Fruit fly (Drosophila melanogaster): ENCODE results near the gene CG4000.
A peak's percentile ranks its signal among the peaks of the same experiment; 100 is the strongest.

CG4000 gene

DNA sequence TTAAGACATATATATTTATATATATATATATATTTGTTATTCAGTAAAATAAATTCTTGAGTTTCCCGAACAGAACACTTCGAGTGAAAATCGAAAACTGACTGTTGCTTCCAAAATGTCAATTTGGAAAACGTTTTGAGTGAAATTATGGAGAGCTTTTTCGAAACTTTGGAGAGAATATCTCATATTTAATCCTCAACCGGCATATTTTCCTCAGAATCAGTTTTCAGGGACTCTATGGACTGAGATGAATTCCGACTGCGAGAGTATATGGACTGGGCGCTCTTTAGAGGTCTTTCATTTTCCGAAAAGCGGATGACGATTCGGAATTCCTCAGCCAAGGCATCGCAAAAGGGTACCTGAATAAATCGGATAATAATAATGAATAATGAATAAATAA, 28.5 kb downstream of the CG4000 start, which contains the start of gene GluRIIE:
GluRIIE (minus strand) TSS at position 101 of the 400 bp plus-strand sequence.
- TF ChIP-seq cic (GFP tag; optimal IDR thresholded peaks at IDR 0.05) (no peak), tj (GFP tag; optimal IDR thresholded peaks at IDR 0.05) (no peak), toe (GFP tag; optimal IDR thresholded peaks at IDR 0.05) (no peak), Mnt (GFP tag; optimal IDR thresholded peaks at IDR 0.05) (no peak), CG7101 (tag; optimal IDR thresholded peaks at IDR 0.05) (no peak), Clk (GFP tag; optimal IDR thresholded peaks at IDR 0.05) (no peak), CG33017 (tag; optimal IDR thresholded peaks at IDR 0.05) (no peak), CG11617 (GFP tag; optimal IDR thresholded peaks at IDR 0.05) (no peak), ovo (GFP tag; optimal IDR thresholded peaks at IDR 0.05) (no peak)

DNA sequence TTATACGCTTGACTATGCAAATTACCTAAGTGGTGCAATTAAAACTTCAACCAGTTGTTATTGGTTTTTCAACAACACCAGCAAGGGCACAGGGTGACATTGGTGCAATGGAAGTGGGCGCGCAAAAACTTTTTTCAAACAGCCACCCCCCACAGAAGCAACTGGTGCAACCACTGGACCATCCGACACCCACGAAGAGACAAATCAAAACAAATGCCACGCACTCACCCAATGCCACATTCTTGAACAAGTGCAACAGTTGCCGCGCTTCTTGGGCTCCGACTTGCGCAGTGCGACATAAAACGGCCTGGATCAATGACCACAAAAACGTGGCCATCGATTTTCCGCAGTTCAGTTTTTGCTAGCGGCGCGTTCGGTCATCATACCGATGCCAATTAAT, 41.4 kb downstream of the CG4000 start:
- TF ChIP-seq Clk (GFP tag; optimal IDR thresholded peaks at IDR 0.05), result no peak
- TF ChIP-seq cic (GFP tag; optimal IDR thresholded peaks at IDR 0.05), result no peak
- TF ChIP-seq kay (GFP tag; ENCODE audit: borderline replicate concordance), result no peak
- no peak for TF ChIP-seq CG14711 (tag; optimal IDR thresholded peaks at IDR 0.05)
- no peak for TF ChIP-seq bab1 (GFP tag; optimal IDR thresholded peaks at IDR 0.05)
- TF ChIP-seq Mnt (GFP tag; optimal IDR thresholded peaks at IDR 0.05), result no peak
- no peak for TF ChIP-seq tj (GFP tag; optimal IDR thresholded peaks at IDR 0.05)
- TF ChIP-seq CG5204 (GFP tag; optimal IDR thresholded peaks at IDR 0.05), result no peak

DNA sequence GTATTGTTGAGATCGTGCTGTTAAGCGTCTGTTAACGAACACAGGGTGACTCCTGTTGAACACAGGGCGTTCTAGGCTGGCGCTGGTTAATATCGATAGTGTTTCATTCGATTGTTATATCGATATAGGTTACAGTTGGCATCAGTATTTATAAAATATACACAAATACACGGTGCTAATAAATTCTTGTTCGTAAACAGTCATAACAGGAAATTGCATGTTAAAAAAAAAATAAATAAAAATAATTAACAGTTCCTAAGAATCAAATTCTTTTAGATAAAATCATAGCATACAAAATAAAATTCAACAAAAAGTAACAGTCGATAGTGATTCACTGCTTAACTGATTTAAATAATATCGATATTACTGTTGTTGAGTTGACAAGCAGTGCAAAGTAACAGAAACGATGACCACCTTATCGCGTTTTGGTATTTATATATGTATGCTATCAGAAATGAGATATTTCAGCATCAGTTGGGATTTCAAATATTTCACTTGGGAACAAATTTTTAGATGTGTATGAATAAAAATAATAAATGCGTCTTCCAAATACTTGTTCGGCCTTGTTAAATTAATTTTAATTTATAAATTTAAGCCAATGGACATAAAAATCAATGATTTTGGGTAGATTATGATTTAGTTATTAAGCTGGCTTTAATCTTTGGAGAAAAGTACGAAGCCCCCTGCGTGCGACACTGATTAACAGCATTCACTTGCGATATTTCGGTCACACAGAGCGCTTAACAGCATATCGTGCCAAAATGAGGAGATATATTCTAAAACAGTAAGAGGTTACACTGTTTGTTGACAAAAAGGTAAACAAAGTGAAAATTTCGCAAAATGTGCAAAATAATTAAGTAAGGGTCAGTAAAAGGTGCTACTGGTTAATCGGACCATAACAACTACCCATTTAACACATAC, 42.2 kb downstream of the CG4000 start, which contains the start of the genes Pi3K92E and Lrrk:
Pi3K92E (minus strand) TSS at position 59 of the 921 bp plus-strand sequence.
Lrrk (plus strand) TSS at position 807 of the 921 bp plus-strand sequence.
- TF ChIP-seq CG7101 (tag; optimal IDR thresholded peaks at IDR 0.05) (no peak), CG1620 (GFP tag; optimal IDR thresholded peaks at IDR 0.05) (peak; percentile 51), Hr96 (GFP tag; optimal IDR thresholded peaks at IDR 0.05) (no peak), kay (GFP tag; ENCODE audit: borderline replicate concordance) (peak; percentile 11), Crg-1 (GFP tag; optimal IDR thresholded peaks at IDR 0.05) (peak; percentile 44), bab1 (GFP tag; optimal IDR thresholded peaks at IDR 0.05) (peak; percentile 77)

DNA sequence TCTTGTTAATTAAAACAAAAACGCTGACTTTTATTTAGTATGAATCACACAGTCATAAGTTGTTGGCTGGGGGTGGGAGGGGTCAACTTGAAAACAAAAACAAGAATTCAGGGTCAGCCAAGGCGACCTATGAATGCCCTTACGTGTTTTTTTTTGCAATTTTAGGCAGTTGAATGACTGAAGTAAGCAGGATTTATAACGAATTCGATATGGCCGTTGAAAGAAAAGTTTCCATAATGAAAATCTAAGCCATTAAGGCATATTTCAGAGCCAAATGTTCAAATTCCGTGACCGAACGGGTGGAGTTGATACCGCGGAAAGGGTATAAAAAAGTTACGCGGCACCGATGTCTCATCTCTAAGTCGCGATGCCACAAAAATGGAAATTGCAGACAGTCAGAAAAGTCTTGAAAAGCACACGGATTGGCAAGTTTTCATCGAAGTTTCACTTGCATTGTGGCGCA, 43.1 kb downstream of the CG4000 start:
- TF ChIP-seq tj (GFP tag; optimal IDR thresholded peaks at IDR 0.05) (peak; percentile 75), Mnt (GFP tag; optimal IDR thresholded peaks at IDR 0.05) (peak; percentile 59), Clk (GFP tag; optimal IDR thresholded peaks at IDR 0.05) (no peak), Hr96 (GFP tag; optimal IDR thresholded peaks at IDR 0.05) (no peak), cic (GFP tag; optimal IDR thresholded peaks at IDR 0.05) (peak; percentile 30), CG7045 (GFP tag; optimal IDR thresholded peaks at IDR 0.05) (peak; percentile 52), kay (GFP tag; ENCODE audit: borderline replicate concordance) (peak; percentile 99), pad (GFP tag; optimal IDR thresholded peaks at IDR 0.05) (peak; percentile 31), CG5204 (GFP tag; optimal IDR thresholded peaks at IDR 0.05) (no peak), CG1620 (GFP tag; optimal IDR thresholded peaks at IDR 0.05) (peak; percentile 74), CG11617 (GFP tag; optimal IDR thresholded peaks at IDR 0.05) (peak; percentile 73), CG12768 (GFP tag; optimal IDR thresholded peaks at IDR 0.05) (peak; percentile 81), bab1 (GFP tag; optimal IDR thresholded peaks at IDR 0.05) (peak; percentile 72), CG7101 (tag; optimal IDR thresholded peaks at IDR 0.05) (peak; percentile 68), Crg-1 (GFP tag; optimal IDR thresholded peaks at IDR 0.05) (no peak), ovo (GFP tag; optimal IDR thresholded peaks at IDR 0.05) (no peak), CG14711 (tag; optimal IDR thresholded peaks at IDR 0.05) (no peak), CG33017 (tag; optimal IDR thresholded peaks at IDR 0.05) (peak; percentile 77), toe (GFP tag; optimal IDR thresholded peaks at IDR 0.05) (no peak), cnc (optimal IDR thresholded peaks at IDR 0.05) (no peak)
